Fruit fly (Drosophila melanogaster) whole organism, adult: ENCODE results near the gene CG34297.

Experiments used
- CG12768 ChIP-seq: fragments of 200-800 bp; sonication (Bioruptor generic); optimal IDR thresholded peaks from 2 replicates; lab custom pipeline; 2017; ENCODE audit warnings: missing biosample characterization, missing genetic modification characterization, mild to moderate bottlenecking, moderate library complexity, missing genetic modification reagents
- CG14711 ChIP-seq: fragments of 200-800 bp; sonication (Bioruptor generic); optimal IDR thresholded peaks from 2 replicates; lab custom pipeline; 2018; ENCODE audit warnings: missing biosample characterization, mild to moderate bottlenecking, missing genetic modification characterization, moderate library complexity
- CG1620 ChIP-seq: fragments of 200-800 bp; sonication (Bioruptor generic); optimal IDR thresholded peaks from 2 replicates; lab custom pipeline; 2016; ENCODE audit warnings: missing biosample characterization, missing genetic modification characterization
- Crg-1 ChIP-seq: fragments of 200-800 bp; sonication (Bioruptor generic); optimal IDR thresholded peaks from 2 replicates; lab custom pipeline; 2016; ENCODE audit warnings: missing biosample characterization, missing genetic modification characterization
- pad ChIP-seq: fragments of 200-800 bp; sonication (Bioruptor generic); optimal IDR thresholded peaks from 3 replicates; lab custom pipeline; 2017; ENCODE audit warnings: missing biosample characterization, missing genetic modification characterization, mild to moderate bottlenecking, moderate library complexity, missing genetic modification reagents
- toe ChIP-seq: fragments of 200-800 bp; sonication (Bioruptor generic); optimal IDR thresholded peaks from 2 replicates; lab custom pipeline; 2016; ENCODE audit warnings: missing biosample characterization, missing genetic modification characterization

DNA sequence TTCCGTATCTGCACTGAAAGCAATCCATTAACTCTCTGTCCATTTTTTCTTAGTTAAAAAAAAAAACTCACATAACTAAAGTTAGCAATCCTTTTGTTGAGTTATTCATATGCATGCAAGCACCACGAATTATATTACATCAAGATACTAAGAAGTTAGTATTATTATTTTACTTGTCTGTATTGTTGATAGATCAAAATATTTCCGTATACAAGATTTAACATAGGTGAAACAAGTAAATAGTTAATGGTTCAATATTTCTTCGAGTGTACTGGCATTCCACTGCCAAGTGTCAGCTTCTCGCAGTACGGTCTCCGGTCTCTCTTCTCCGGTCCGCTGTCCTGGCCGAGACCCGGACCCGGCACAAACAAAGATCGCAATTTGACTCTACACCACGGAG is 1.6 kb downstream of the CG34297 start:
- TF ChIP-seq pad (GFP tag; lab: Kevin White, UChicago) (no peak), CG1620 (no peak), toe (GFP tag; lab: Kevin White, UChicago) (no peak), CG12768 (GFP tag; lab: Kevin White, UChicago) (no peak), Crg-1 (GFP tag; lab: Kevin White, UChicago) (no peak), CG14711 (no peak)
